Fruit fly (Drosophila melanogaster) whole organism, embryonic: Measurements from ENCODE around the gene ClpX.
A peak's percentile ranks its signal among the peaks of the same experiment; 100 is the strongest.

ENCODE experiments used
- Aef1 ChIP-seq: fragments of 200-800 bp; sonication (Bioruptor generic); IDR thresholded peaks from 3 replicates; pipeline ENCODE4 v1.3.6; 2022; ENCODE audit warnings: missing biosample characterization, missing genetic modification characterization
- Awh ChIP-seq: fragments of 200-800 bp; sonication (Bioruptor generic); IDR thresholded peaks from 2 replicates; pipeline ENCODE4, ENCODE4 v1.3.6; 2022; ENCODE audit warnings: missing biosample characterization, missing genetic modification characterization
- BEAF-32 ChIP-seq: fragments of 200-800 bp; sonication (Bioruptor generic); optimal IDR thresholded peaks from 3 replicates; lab custom pipeline; 2017; ENCODE audit warnings: missing biosample characterization, missing genetic modification characterization, mild to moderate bottlenecking, moderate library complexity, missing genetic modification reagents
- Bdp1 ChIP-seq: fragments of 200-800 bp; sonication (Bioruptor generic); optimal IDR thresholded peaks from 3 replicates; lab custom pipeline; 2016; ENCODE audit warnings: missing biosample characterization, missing genetic modification characterization
- C15 ChIP-seq: fragments of 200-800 bp; sonication (Bioruptor generic); IDR thresholded peaks from 3 replicates; pipeline ENCODE4 v1.3.6; 2022; ENCODE audit warnings: missing biosample characterization, missing genetic modification characterization
- CG11695 ChIP-seq: fragments of 200-800 bp; sonication (Bioruptor generic); IDR thresholded peaks from 3 replicates; pipeline ENCODE4 v1.3.6; 2022; ENCODE audit warnings: missing biosample characterization, missing genetic modification characterization
- CG11696 ChIP-seq: fragments of 200-800 bp; sonication (Bioruptor generic); IDR thresholded peaks from 2 replicates; pipeline ENCODE4 v1.3.6; 2022; ENCODE audit warnings: missing biosample characterization, missing genetic modification characterization
- CG12155 ChIP-seq: fragments of 200-800 bp; sonication (Bioruptor generic); optimal IDR thresholded peaks from 3 replicates; lab custom pipeline; 2016; ENCODE audit warnings: missing biosample characterization, missing genetic modification characterization
- CG12391 ChIP-seq: fragments of 200-800 bp; sonication (Bioruptor generic); optimal IDR thresholded peaks from 3 replicates; lab custom pipeline; 2018; ENCODE audit warnings: missing biosample characterization, mild to moderate bottlenecking, missing genetic modification characterization, moderate library complexity
- CG13296 ChIP-seq: fragments of 200-800 bp; sonication (Bioruptor generic); optimal IDR thresholded peaks from 3 replicates; lab custom pipeline; 2018; ENCODE audit warnings: missing biosample characterization, mild to moderate bottlenecking, missing genetic modification characterization
- CG14860 ChIP-seq: fragments of 200-800 bp; sonication (Bioruptor generic); IDR thresholded peaks from 3 replicates; pipeline ENCODE4 v1.3.6; 2022; ENCODE audit warnings: missing biosample characterization, missing genetic modification characterization; ENCODE audit not compliant: partially characterized antibody
- CG15514 ChIP-seq: fragments of 200-800 bp; sonication (Bioruptor generic); optimal IDR thresholded peaks from 3 replicates; lab custom pipeline; 2017; ENCODE audit warnings: missing biosample characterization, missing genetic modification characterization, mild to moderate bottlenecking, moderate library complexity, missing genetic modification reagents
- CG16813 ChIP-seq: fragments of 200-800 bp; sonication (Bioruptor generic); IDR thresholded peaks from 3 replicates; pipeline ENCODE4 v1.3.6; 2022; ENCODE audit warnings: missing biosample characterization, missing genetic modification characterization; ENCODE audit not compliant: partially characterized antibody
- CG2199 ChIP-seq: fragments of 200-800 bp; sonication (Bioruptor generic); IDR thresholded peaks from 3 replicates; pipeline ENCODE4 v1.3.6; 2022; ENCODE audit warnings: missing biosample characterization, missing genetic modification characterization
- CG2202 ChIP-seq: fragments of 200-800 bp; sonication (Bioruptor generic); optimal IDR thresholded peaks from 2 replicates; lab custom pipeline; 2018; ENCODE audit warnings: missing biosample characterization, mild to moderate bottlenecking, missing genetic modification characterization
- CG2678 ChIP-seq: fragments of 200-800 bp; sonication (Bioruptor generic); optimal IDR thresholded peaks from 3 replicates; lab custom pipeline; 2019; ENCODE audit warnings: missing biosample characterization, mild to moderate bottlenecking, missing genetic modification characterization, moderate library complexity
- CG3163 ChIP-seq: fragments of 200-800 bp; sonication (Bioruptor generic); optimal IDR thresholded peaks from 3 replicates; lab custom pipeline; 2016; ENCODE audit warnings: missing biosample characterization, missing genetic modification characterization
- CG5180 ChIP-seq: fragments of 200-800 bp; sonication (Bioruptor generic); optimal IDR thresholded peaks from 3 replicates; lab custom pipeline; 2017; ENCODE audit warnings: missing biosample characterization, missing genetic modification characterization, mild to moderate bottlenecking, moderate library complexity, missing genetic modification reagents
- CG6689 ChIP-seq: fragments of 200-800 bp; sonication (Bioruptor generic); IDR thresholded peaks from 2 replicates; pipeline ENCODE4 v1.3.6; 2022; ENCODE audit warnings: missing biosample characterization, missing genetic modification characterization
- Camta ChIP-seq: fragments of 200-800 bp; sonication (Bioruptor generic); optimal IDR thresholded peaks from 2 replicates; lab custom pipeline; 2016; ENCODE audit warnings: missing biosample characterization, missing genetic modification characterization
- CrebB ChIP-seq: fragments of 200-800 bp; sonication (Bioruptor generic); optimal IDR thresholded peaks from 3 replicates; lab custom pipeline; 2018; ENCODE audit warnings: missing biosample characterization, mild to moderate bottlenecking, missing genetic modification characterization
- D19A ChIP-seq: fragments of 200-800 bp; optimal IDR thresholded peaks from 3 replicates; lab custom pipeline; 2019; ENCODE audit warnings: missing biosample characterization, mild to moderate bottlenecking, missing genetic modification characterization, moderate library complexity
- Dbx ChIP-seq: fragments of 200-800 bp; sonication (Bioruptor generic); IDR thresholded peaks from 3 replicates; pipeline ENCODE4 v1.3.6; 2022; ENCODE audit warnings: missing biosample characterization, missing genetic modification characterization
- Dek ChIP-seq: fragments of 200-800 bp; sonication (Bioruptor generic); optimal IDR thresholded peaks from 3 replicates; lab custom pipeline; 2019; ENCODE audit warnings: missing biosample characterization, mild to moderate bottlenecking, missing genetic modification characterization, moderate library complexity
- Dip3 ChIP-seq: fragments of 200-800 bp; sonication (Bioruptor generic); optimal IDR thresholded peaks from 3 replicates; lab custom pipeline; 2016; ENCODE audit warnings: missing biosample characterization, missing genetic modification characterization
- Eip74EF ChIP-seq, 2 experiments: fragments of 200-800 bp in 1 of 2; fragments of >200 bp in 1 of 2; sonication (Bioruptor generic) in 1 of 2; optimal IDR thresholded peaks; 2 replicates each; lab custom pipeline; 2017 to 2019; ENCODE audit warnings: missing biosample characterization in 2 of 2, missing genetic modification characterization in 2 of 2, mild to moderate bottlenecking in 1 of 2, moderate library complexity in 1 of 2
- Hr39 ChIP-seq: fragments of >200 bp; optimal IDR thresholded peaks from 2 replicates; lab custom pipeline; 2017
- Optix ChIP-seq: fragments of 200-800 bp; sonication (Bioruptor generic); IDR thresholded peaks from 3 replicates; pipeline ENCODE4 v1.3.6; 2022; ENCODE audit warnings: missing biosample characterization, missing genetic modification characterization
- Pdp1 ChIP-seq, 2 experiments: fragments of 200-800 bp; sonication (Bioruptor generic); optimal IDR thresholded peaks; 3 replicates each; lab custom pipeline; 2016; ENCODE audit warnings: missing biosample characterization in 2 of 2, missing genetic modification characterization in 2 of 2, mild to moderate bottlenecking in 1 of 2, moderate library complexity in 1 of 2
- Sox100B ChIP-seq: fragments of 200-800 bp; sonication (Bioruptor generic); optimal IDR thresholded peaks from 3 replicates; lab custom pipeline; 2018; ENCODE audit warnings: missing biosample characterization, mild to moderate bottlenecking, missing genetic modification characterization
- Stat92E ChIP-seq, 3 experiments: fragments of >200 bp in 2 of 3; fragments of 200-800 bp in 1 of 3; sonication (Bioruptor generic) in 1 of 3; optimal IDR thresholded peaks; 2 replicates each; lab custom pipeline; 2017 to 2019; ENCODE audit warnings: missing biosample characterization in 3 of 3, missing genetic modification characterization in 3 of 3, mild to moderate bottlenecking in 1 of 3, moderate library complexity in 1 of 3
- TFAM ChIP-seq: fragments of 200-800 bp; sonication (Bioruptor generic); optimal IDR thresholded peaks from 2 replicates; lab custom pipeline; 2017; ENCODE audit warnings: missing biosample characterization, missing genetic modification characterization, inconsistent platforms
- Xbp1 ChIP-seq: fragments of 200-800 bp; sonication (Bioruptor generic); optimal IDR thresholded peaks from 3 replicates; lab custom pipeline; 2016; ENCODE audit warnings: missing biosample characterization, mild to moderate bottlenecking, missing genetic modification characterization
- ase ChIP-seq: fragments of 200-800 bp; sonication (Bioruptor generic); IDR thresholded peaks from 3 replicates; pipeline ENCODE4 v1.3.6; 2022; ENCODE audit warnings: missing biosample characterization, missing genetic modification characterization
- crc ChIP-seq: fragments of 200-800 bp; sonication (Bioruptor generic); optimal IDR thresholded peaks from 2 replicates; lab custom pipeline; 2016; ENCODE audit warnings: missing biosample characterization, missing genetic modification characterization
- en ChIP-seq: fragments of 200-800 bp; sonication (Bioruptor generic); optimal IDR thresholded peaks from 2 replicates; lab custom pipeline; 2016; ENCODE audit warnings: missing biosample characterization, missing genetic modification characterization
- h ChIP-seq: fragments of >200 bp; optimal IDR thresholded peaks from 2 replicates; lab custom pipeline; 2017
- jigr1 ChIP-seq: fragments of 200-800 bp; sonication (Bioruptor generic); IDR thresholded peaks from 3 replicates; pipeline ENCODE4 v1.3.6; 2022; ENCODE audit warnings: missing biosample characterization, missing genetic modification characterization
- lab ChIP-seq: fragments of 200-800 bp; sonication (Bioruptor generic); optimal IDR thresholded peaks from 3 replicates; lab custom pipeline; 2017; ENCODE audit warnings: missing biosample characterization, missing genetic modification characterization, mild to moderate bottlenecking, moderate library complexity, missing genetic modification reagents
- mam ChIP-seq: fragments of 200-800 bp; sonication (Bioruptor generic); optimal IDR thresholded peaks from 3 replicates; lab custom pipeline; 2016; ENCODE audit warnings: missing biosample characterization, missing genetic modification characterization
- p53 ChIP-seq: fragments of 200-800 bp; sonication (Bioruptor generic); optimal IDR thresholded peaks from 2 replicates; lab custom pipeline; 2016; ENCODE audit warnings: missing biosample characterization, missing genetic modification characterization
- pan ChIP-seq, 4 experiments: fragments of >200 bp in 3 of 4; fragments of 200-800 bp in 1 of 4; sonication (Bioruptor generic) in 1 of 4; optimal IDR thresholded peaks in 3 of 4; IDR thresholded peaks in 1 of 4; 2 replicates each; pipeline versions ENCODE4 v1.3.6 to Lab custom; 2017 to 2022; ENCODE audit warnings: missing biosample characterization in 2 of 4, missing genetic modification characterization in 2 of 4, mixed read lengths in 1 of 4
- pita ChIP-seq: fragments of 200-800 bp; sonication (Bioruptor generic); optimal IDR thresholded peaks from 2 replicates; lab custom pipeline; 2017; ENCODE audit warnings: missing biosample characterization, mild to moderate bottlenecking, missing genetic modification characterization
- pnt ChIP-seq: fragments of 200-800 bp; sonication (Bioruptor generic); optimal IDR thresholded peaks from 3 replicates; lab custom pipeline; 2016; ENCODE audit warnings: missing biosample characterization, missing genetic modification characterization
- salm ChIP-seq: fragments of 200-800 bp; sonication (Bioruptor generic); optimal IDR thresholded peaks from 2 replicates; lab custom pipeline; 2018; ENCODE audit warnings: missing biosample characterization, mild to moderate bottlenecking, missing genetic modification characterization
- seq ChIP-seq: fragments of 200-800 bp; sonication (Bioruptor generic); IDR thresholded peaks from 2 replicates; pipeline ENCODE4 v1.3.6; 2022; ENCODE audit warnings: missing biosample characterization, missing genetic modification characterization
- slou ChIP-seq: fragments of 200-800 bp; sonication (Bioruptor generic); optimal IDR thresholded peaks from 3 replicates; lab custom pipeline; 2016; ENCODE audit warnings: missing biosample characterization, missing genetic modification characterization
- tna ChIP-seq: fragments of 200-800 bp; sonication (Bioruptor generic); IDR thresholded peaks from 2 replicates; pipeline ENCODE4 v1.3.6; 2022; ENCODE audit warnings: missing biosample characterization, missing genetic modification characterization; ENCODE audit not compliant: partially characterized antibody
- tup ChIP-seq: fragments of 200-800 bp; sonication (Bioruptor generic); optimal IDR thresholded peaks from 2 replicates; lab custom pipeline; 2016; ENCODE audit warnings: missing biosample characterization, mild to moderate bottlenecking, missing genetic modification characterization, moderate library complexity

Gene ClpX

dm6 chr3R:19892046-19892445 is 11.4 kb downstream of the ClpX start (continued):
- TF ChIP-seq p53, result peak; percentile 15
- TF ChIP-seq en, result no peak
- peak; percentile 12 for TF ChIP-seq Bdp1 (GFP tag; lab: Kevin White, UChicago)
- peak; percentile 51 for TF ChIP-seq crc (GFP tag; lab: Kevin White, UChicago)
- peak; percentile 67 for TF ChIP-seq D19A (tag; lab: Kevin White, UChicago)
- TF ChIP-seq CG3163 (GFP tag; lab: Kevin White, UChicago), result peak; percentile 25
- peak; percentile 65 for TF ChIP-seq CG12391 (tag; lab: Kevin White, UChicago)
- TF ChIP-seq salm, result peak; percentile 60
- no peak for TF ChIP-seq pita (GFP tag; lab: Kevin White, UChicago)
- peak; percentile 66; the same call in 1 of the 3 replicates for TF ChIP-seq Dbx (GFP tag; lab: Robert Waterston, UW)
- TF ChIP-seq CG12155 (GFP tag; lab: Kevin White, UChicago), result peak; percentile 49
- peak; percentile 67 for TF ChIP-seq Dip3
- TF ChIP-seq Camta (GFP tag; lab: Kevin White, UChicago), result peak; percentile 42
- TF ChIP-seq tup (GFP tag; lab: Kevin White, UChicago), result no peak
- no peak for TF ChIP-seq C15
- TF ChIP-seq seq (GFP tag; lab: Robert Waterston, UW), result peak; percentile 71
- no peak for TF ChIP-seq pan (optimal IDR thresholded peaks at IDR 0.05; lab: Kevin White, UChicago)
- peak in 1 of 2 experiments; percentile 84 for TF ChIP-seq pan (GFP tag; optimal IDR thresholded peaks at IDR 0.05 in 1 of 2, IDR thresholded peaks at IDR 0.05 in 1 of 2)
- no peak for TF ChIP-seq CG16813 (GFP tag; lab: Robert Waterston, UW)
- peak; percentile 70 for TF ChIP-seq lab
- TF ChIP-seq ase (GFP tag; lab: Robert Waterston, UW), result peak; percentile 34; the same call in 1 of the 3 replicates
- peak; percentile 68 for TF ChIP-seq CG11696 (GFP tag; lab: Robert Waterston, UW)
- TF ChIP-seq CG13296 (GFP tag; lab: Kevin White, UChicago), result peak; percentile 62
- TF ChIP-seq CG6689, result peak; percentile 81
- TF ChIP-seq Awh (GFP tag; lab: Robert Waterston, UW), result 0 out of 2 replicates have a peak, but pooled peaks have one; percentile 30
- peak; percentile 81 for TF ChIP-seq CG11695 (GFP tag; lab: Robert Waterston, UW)
- no peak for TF ChIP-seq Stat92E (GFP tag; optimal IDR thresholded peaks at IDR 0.05; lab: Kevin White, UChicago)
- peak; percentile 69 for TF ChIP-seq pnt (GFP tag; lab: Kevin White, UChicago)
- peak; percentile 81 to 85 for TF ChIP-seq Pdp1 (GFP tag; optimal IDR thresholded peaks at IDR 0.05; lab: Kevin White, UChicago)
- TF ChIP-seq CG5180 (GFP tag; lab: Kevin White, UChicago), result peak; percentile 21
- no peak for TF ChIP-seq Hr39 (lab: Kevin White, UChicago)
- peak; percentile 61; the same call in 2 of the 3 replicates for TF ChIP-seq jigr1 (GFP tag; lab: Robert Waterston, UW)
- TF ChIP-seq Optix (GFP tag; lab: Robert Waterston, UW), result peak; percentile 71
- TF ChIP-seq CG15514, result no peak
- no peak for TF ChIP-seq h (lab: Kevin White, UChicago)
- peak; percentile 71; the same call in 1 of the 3 replicates for TF ChIP-seq CG2199 (GFP tag; lab: Robert Waterston, UW)
- peak; percentile 47; the same call in 1 of the 3 replicates for TF ChIP-seq CG14860 (GFP tag; lab: Robert Waterston, UW)
- TF ChIP-seq CG2678, result no peak
- peak; percentile 73; the same call in 2 of the 3 replicates for TF ChIP-seq Aef1 (GFP tag; lab: Robert Waterston, UW)
- peak; percentile 32 for TF ChIP-seq Dek (tag; lab: Kevin White, UChicago)
- TF ChIP-seq Sox100B, result peak; percentile 51
- TF ChIP-seq Xbp1, result peak; percentile 69
- peak; percentile 24 for TF ChIP-seq slou
- peak in 1 of 2 experiments; percentile 63 for TF ChIP-seq Eip74EF (GFP tag; optimal IDR thresholded peaks at IDR 0.05; lab: Kevin White, UChicago)
- no peak for TF ChIP-seq tna
- peak; percentile 78 for TF ChIP-seq mam (GFP tag; lab: Kevin White, UChicago)
- TF ChIP-seq CrebB (tag; lab: Kevin White, UChicago), result peak; percentile 58
- peak; percentile 13 for TF ChIP-seq CG2202 (tag; lab: Kevin White, UChicago)
- no peak for TF ChIP-seq TFAM (GFP tag; lab: Kevin White, UChicago)
- no peak for TF ChIP-seq BEAF-32 (GFP tag; lab: Kevin White, UChicago)
